Fruit fly (Drosophila melanogaster): ENCODE results near the gene Galphaf.

Galphaf gene

dm6 chr3L:16635566-16636210 lies 32.0 kb downstream of the Galphaf start (continued):
- TF ChIP-seq Mrtf (GFP tag; IDR thresholded peaks at IDR 0.05) (0 out of 3 replicates have a peak, but pooled peaks have one; percentile 18), kah (GFP tag; optimal IDR thresholded peaks at IDR 0.05) (no peak), Hey (tag; optimal IDR thresholded peaks at IDR 0.05) (no peak), trem (tag; optimal IDR thresholded peaks at IDR 0.05) (peak; percentile 6), z (GFP tag; IDR thresholded peaks at IDR 0.05) (no peak), Vsx1 (GFP tag; optimal IDR thresholded peaks at IDR 0.05) (no peak), Ptx1 (GFP tag; IDR thresholded peaks at IDR 0.05) (peak; percentile 45), Dad (GFP tag; optimal IDR thresholded peaks at IDR 0.05) (no peak), CG11504 (tag; optimal IDR thresholded peaks at IDR 0.05) (peak; percentile 52), Chrac-16 (GFP tag; optimal IDR thresholded peaks at IDR 0.05) (no peak), CG12071 (GFP tag; optimal IDR thresholded peaks at IDR 0.05) (no peak), Nf-YC (tag; optimal IDR thresholded peaks at IDR 0.05) (no peak), HLH54F (GFP tag; optimal IDR thresholded peaks at IDR 0.05) (no peak), Oli (tag; optimal IDR thresholded peaks at IDR 0.05) (peak; percentile 38), sob (GFP tag; IDR thresholded peaks at IDR 0.05) (0 out of 2 replicates have a peak, but pooled peaks have one; percentile 18), caup (GFP tag; optimal IDR thresholded peaks at IDR 0.05; ENCODE audit: severe bottlenecking) (no peak), Poxn (GFP tag; IDR thresholded peaks at IDR 0.05) (no peak), pzg (GFP tag; optimal IDR thresholded peaks at IDR 0.05) (no peak), CG6854 (GFP tag; optimal IDR thresholded peaks at IDR 0.05) (no peak), CG8478 (optimal IDR thresholded peaks at IDR 0.05) (no peak), PHDP (tag; optimal IDR thresholded peaks at IDR 0.05) (peak; percentile 12), CG6765 (GFP tag; optimal IDR thresholded peaks at IDR 0.05) (no peak), fd64A (GFP tag; optimal IDR thresholded peaks at IDR 0.05) (no peak), gce (GFP tag; IDR thresholded peaks at IDR 0.05) (no peak), D19A (tag; optimal IDR thresholded peaks at IDR 0.05) (no peak), Blimp-1 (GFP tag; optimal IDR thresholded peaks at IDR 0.05) (peak; percentile 9), CG9932 (GFP tag; IDR thresholded peaks at IDR 0.05) (no peak), ATbp (GFP tag; optimal IDR thresholded peaks at IDR 0.05) (no peak), Gsc (GFP tag; IDR thresholded peaks at IDR 0.05) (no peak), btn (GFP tag; optimal IDR thresholded peaks at IDR 0.05) (no peak), sens (GFP tag) (no peak), chinmo (GFP tag; IDR thresholded peaks at IDR 0.05; ENCODE audit: partially characterized antibody) (no peak), trh (GFP tag; optimal IDR thresholded peaks at IDR 0.05) (no peak), Hr3 (GFP tag; optimal IDR thresholded peaks at IDR 0.05) (peak; percentile 19), CG10543 (GFP tag; optimal IDR thresholded peaks at IDR 0.05) (no peak), CG10431 (GFP tag; optimal IDR thresholded peaks at IDR 0.05) (no peak), Doc2 (GFP tag; IDR thresholded peaks at IDR 0.05) (no peak), fd96Cb (tag; optimal IDR thresholded peaks at IDR 0.05) (peak; percentile 21), unpg (GFP tag; optimal IDR thresholded peaks at IDR 0.05) (peak; percentile 27), gfzf (GFP tag; optimal IDR thresholded peaks at IDR 0.05) (no peak), dmrt99B (tag; optimal IDR thresholded peaks at IDR 0.05) (peak; percentile 16), MTF-1 (GFP tag; optimal IDR thresholded peaks at IDR 0.05; ENCODE audit: borderline replicate concordance) (no peak), schlank (tag; optimal IDR thresholded peaks at IDR 0.05) (no peak), CG12659 (GFP tag; optimal IDR thresholded peaks at IDR 0.05) (peak; percentile 12), Med (GFP tag) (peak; percentile 42), CG2120 (GFP tag; optimal IDR thresholded peaks at IDR 0.05) (peak; percentile 4), CG10267 (tag; optimal IDR thresholded peaks at IDR 0.05) (peak; percentile 9), CkIIα-i1 (GFP tag; IDR thresholded peaks at IDR 0.05) (no peak), Nf-YA (GFP tag; IDR thresholded peaks at IDR 0.05) (no peak), B-H1 (GFP tag; IDR thresholded peaks at IDR 0.05) (no peak)

Data from whole organism, embryonic.